In the genomic region with DNA sequence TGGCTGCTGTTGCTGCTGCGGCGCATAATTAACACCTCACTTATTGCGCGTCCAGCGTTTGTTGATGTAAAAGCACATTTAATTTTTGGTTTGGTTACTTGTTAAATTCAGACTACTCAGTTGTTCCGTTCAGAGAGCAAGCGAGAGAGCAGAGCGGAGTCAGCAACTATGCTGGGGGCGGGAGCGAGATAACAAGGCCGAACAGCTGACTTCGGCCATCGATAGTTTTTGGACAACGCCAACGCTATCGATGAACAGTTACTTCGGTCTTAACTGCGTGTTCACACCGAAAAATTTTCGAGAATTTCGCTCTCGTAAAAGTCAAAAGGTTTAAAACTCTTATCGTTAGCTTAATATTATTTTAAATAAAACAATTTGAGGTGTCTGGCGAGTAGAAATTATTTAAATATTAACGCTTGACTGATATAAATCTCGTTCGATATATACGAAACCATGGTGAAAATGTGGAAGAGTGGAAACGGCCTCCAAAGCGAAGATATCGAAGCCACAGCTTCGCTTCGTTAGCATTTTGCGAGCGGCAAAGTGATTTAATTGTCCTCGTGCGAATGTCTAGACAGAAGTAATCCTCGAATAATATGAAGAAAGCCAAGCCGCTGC, we compare ENCODE assay signal across 1 fruit fly cellular context.
TF ChIP-seq lines count a peak whose summit lies in the region.

A gene (minus strand): TSS at position 116 of the 618 bp plus-strand sequence.
A gene (plus strand): TSS at position 256 of the 618 bp plus-strand sequence.

TF ChIP-seq in whole organism, embryonic, 481 proteins besides CTCF, POLR2A, EP300 and RAD21 (continued from another document and continues in another):
- peak; percentile 91 for TF ChIP-seq CG16813 (GFP tag; IDR thresholded peaks at IDR 0.05; lab: Robert Waterston, UW; ENCODE audit: partially characterized antibody)
- TF ChIP-seq odd (GFP tag; optimal IDR thresholded peaks at IDR 0.05; lab: Kevin White, UChicago), result no peak
- peak; percentile 44 for TF ChIP-seq CG7556 (GFP tag; optimal IDR thresholded peaks at IDR 0.05; lab: Kevin White, UChicago)
- TF ChIP-seq CG3163 (GFP tag; optimal IDR thresholded peaks at IDR 0.05; lab: Kevin White, UChicago), result peak; percentile 24
- TF ChIP-seq ATbp (GFP tag; optimal IDR thresholded peaks at IDR 0.05; lab: Kevin White, UChicago), result no peak
- peak; percentile 32; the same call in 1 of the 2 replicates for TF ChIP-seq chm (GFP tag; IDR thresholded peaks at IDR 0.05; lab: Robert Waterston, UW)
- TF ChIP-seq phol (tag; optimal IDR thresholded peaks at IDR 0.05; lab: Kevin White, UChicago), result peak; percentile 84
- TF ChIP-seq BtbVII (GFP tag; optimal IDR thresholded peaks at IDR 0.05; lab: Kevin White, UChicago), result peak; percentile 36
- peak; percentile 26 for TF ChIP-seq pfk (GFP tag; optimal IDR thresholded peaks at IDR 0.05; lab: Kevin White, UChicago)
- TF ChIP-seq CG17912 (GFP tag; optimal IDR thresholded peaks at IDR 0.05; lab: Kevin White, UChicago), result no peak
- TF ChIP-seq CG8478 (optimal IDR thresholded peaks at IDR 0.05; lab: Kevin White, UChicago), result no peak
- peak; percentile 66 for TF ChIP-seq Aef1 (GFP tag; IDR thresholded peaks at IDR 0.05; lab: Robert Waterston, UW)
- TF ChIP-seq da (GFP tag; optimal IDR thresholded peaks at IDR 0.05; lab: Kevin White, UChicago), result no peak
- TF ChIP-seq CG34422 (GFP tag; IDR thresholded peaks at IDR 0.05; lab: Robert Waterston, UW), result no peak
- peak; percentile 60 for TF ChIP-seq tx (GFP tag; optimal IDR thresholded peaks at IDR 0.05; lab: Kevin White, UChicago)
- peak; percentile 42 for TF ChIP-seq twi (tag; optimal IDR thresholded peaks at IDR 0.05; lab: Kevin White, UChicago)
- TF ChIP-seq gt (GFP tag; IDR thresholded peaks at IDR 0.05; lab: Robert Waterston, UW), result no peak
- TF ChIP-seq gsb-n (tag; optimal IDR thresholded peaks at IDR 0.05; lab: Kevin White, UChicago), result peak; percentile 65
- no peak for TF ChIP-seq CG6854 (GFP tag; optimal IDR thresholded peaks at IDR 0.05; lab: Kevin White, UChicago)
- no peak for TF ChIP-seq CG6254 (GFP tag; optimal IDR thresholded peaks at IDR 0.05; lab: Kevin White, UChicago)
- TF ChIP-seq dmrt99B (tag; optimal IDR thresholded peaks at IDR 0.05; lab: Kevin White, UChicago), result peak; percentile 49
- no peak for TF ChIP-seq Asciz (GFP tag; optimal IDR thresholded peaks at IDR 0.05; lab: Kevin White, UChicago)
- no peak for TF ChIP-seq CG10462 (GFP tag; optimal IDR thresholded peaks at IDR 0.05; lab: Kevin White, UChicago)
- peak; percentile 64 for TF ChIP-seq al (GFP tag; IDR thresholded peaks at IDR 0.05; lab: Robert Waterston, UW)
- 0 out of 3 replicates have a peak, but pooled peaks have one; percentile 25 for TF ChIP-seq CG11093 (GFP tag; IDR thresholded peaks at IDR 0.05; lab: Robert Waterston, UW)
- peak; percentile 74 for TF ChIP-seq Max (GFP tag; optimal IDR thresholded peaks at IDR 0.05; lab: Kevin White, UChicago)
- TF ChIP-seq lbe (GFP tag; optimal IDR thresholded peaks at IDR 0.05; lab: Kevin White, UChicago), result peak; percentile 17
- no peak for TF ChIP-seq psq (GFP tag; optimal IDR thresholded peaks at IDR 0.05; lab: Kevin White, UChicago)
- TF ChIP-seq Bgb (GFP tag; IDR thresholded peaks at IDR 0.05; lab: Robert Waterston, UW; ENCODE audit: partially characterized antibody), result peak; percentile 86
- TF ChIP-seq CG9609 (GFP tag; optimal IDR thresholded peaks at IDR 0.05; lab: Kevin White, UChicago), result peak; percentile 20
- TF ChIP-seq Dip2 (GFP tag; IDR thresholded peaks at IDR 0.05; lab: Robert Waterston, UW), result no peak
- TF ChIP-seq CG8290 (GFP tag; optimal IDR thresholded peaks at IDR 0.05; lab: Kevin White, UChicago), result peak; percentile 45
- peak in 1 of 2 experiments; percentile 4 for TF ChIP-seq CG8290 (tag; optimal IDR thresholded peaks at IDR 0.05; lab: Kevin White, UChicago)
- no peak for TF ChIP-seq CG16779 (GFP tag; IDR thresholded peaks at IDR 0.05; lab: Robert Waterston, UW)
- TF ChIP-seq mirr (GFP tag; optimal IDR thresholded peaks at IDR 0.05; lab: Kevin White, UChicago), result peak; percentile 19
- TF ChIP-seq aop (GFP tag; IDR thresholded peaks at IDR 0.05; lab: Robert Waterston, UW), result no peak
- TF ChIP-seq CG1647 (GFP tag; optimal IDR thresholded peaks at IDR 0.05; lab: Kevin White, UChicago), result no peak
- TF ChIP-seq cg (GFP tag; optimal IDR thresholded peaks at IDR 0.05; lab: Kevin White, UChicago), result no peak
- peak; percentile 18; the same call in 1 of the 2 replicates for TF ChIP-seq CG32767 (GFP tag; IDR thresholded peaks at IDR 0.05; lab: Robert Waterston, UW)
- peak; percentile 97 for TF ChIP-seq BEAF-32 (GFP tag; optimal IDR thresholded peaks at IDR 0.05; lab: Kevin White, UChicago)
- peak; percentile 52; the same call in 1 of the 2 replicates for TF ChIP-seq CG8765 (GFP tag; IDR thresholded peaks at IDR 0.05; lab: Robert Waterston, UW)
- peak; percentile 12 for TF ChIP-seq gfzf (GFP tag; optimal IDR thresholded peaks at IDR 0.05; lab: Kevin White, UChicago)
- peak; percentile 62 for TF ChIP-seq CG10979 (tag; optimal IDR thresholded peaks at IDR 0.05; lab: Kevin White, UChicago)
- TF ChIP-seq row (GFP tag; IDR thresholded peaks at IDR 0.05; lab: Robert Waterston, UW), result peak; percentile 92
- TF ChIP-seq insv (GFP tag; optimal IDR thresholded peaks at IDR 0.05; lab: Kevin White, UChicago), result peak in 1 of 2 experiments; percentile 44
- TF ChIP-seq CG3407 (GFP tag; optimal IDR thresholded peaks at IDR 0.05; lab: Kevin White, UChicago), result peak; percentile 21
- peak; percentile 63 to 65 for TF ChIP-seq dpn (GFP tag; optimal IDR thresholded peaks at IDR 0.05; lab: Kevin White, UChicago)
- no peak for TF ChIP-seq CG11695 (GFP tag; IDR thresholded peaks at IDR 0.05; lab: Robert Waterston, UW)
- TF ChIP-seq CG12769 (tag; optimal IDR thresholded peaks at IDR 0.05; lab: Kevin White, UChicago), result no peak
- no peak for TF ChIP-seq Hr39 (optimal IDR thresholded peaks at IDR 0.05; lab: Kevin White, UChicago)
- TF ChIP-seq CG10959 (GFP tag; IDR thresholded peaks at IDR 0.05; lab: Robert Waterston, UW), result no peak
- peak; percentile 100 for TF ChIP-seq sug (tag; optimal IDR thresholded peaks at IDR 0.05; lab: Kevin White, UChicago)
- TF ChIP-seq ERR (GFP tag; optimal IDR thresholded peaks at IDR 0.05; lab: Kevin White, UChicago), result no peak
- TF ChIP-seq CG7987 (GFP tag; optimal IDR thresholded peaks at IDR 0.05; lab: Kevin White, UChicago), result peak; percentile 26
- TF ChIP-seq CG4854 (GFP tag; optimal IDR thresholded peaks at IDR 0.05; lab: Kevin White, UChicago), result peak; percentile 52
- TF ChIP-seq CG4730 (GFP tag; IDR thresholded peaks at IDR 0.05; lab: Robert Waterston, UW), result no peak
- TF ChIP-seq Ravus (GFP tag; IDR thresholded peaks at IDR 0.05; lab: Robert Waterston, UW), result no peak
- peak; percentile 30 for TF ChIP-seq CG1603 (tag; optimal IDR thresholded peaks at IDR 0.05; lab: Kevin White, UChicago)
- peak; percentile 78 for TF ChIP-seq CG13775 (GFP tag; optimal IDR thresholded peaks at IDR 0.05; lab: Kevin White, UChicago)
- peak; percentile 88 for TF ChIP-seq inv (GFP tag; IDR thresholded peaks at IDR 0.05; lab: Robert Waterston, UW; ENCODE audit: partially characterized antibody)
- TF ChIP-seq tap (tag; optimal IDR thresholded peaks at IDR 0.05; lab: Kevin White, UChicago), result no peak
- TF ChIP-seq nerfin-1 (tag; optimal IDR thresholded peaks at IDR 0.05; lab: Kevin White, UChicago), result peak; percentile 45
- TF ChIP-seq kay (GFP tag; optimal IDR thresholded peaks at IDR 0.05; lab: Kevin White, UChicago), result peak; percentile 8
- peak; percentile 71; the same call in 1 of the 2 replicates for TF ChIP-seq CG2129 (GFP tag; IDR thresholded peaks at IDR 0.05; lab: Robert Waterston, UW; ENCODE audit: partially characterized antibody)
- no peak for TF ChIP-seq CG7745 (tag; optimal IDR thresholded peaks at IDR 0.05; lab: Kevin White, UChicago)
- TF ChIP-seq schlank (tag; optimal IDR thresholded peaks at IDR 0.05; lab: Kevin White, UChicago), result no peak
- peak; percentile 21 for TF ChIP-seq CG16863 (GFP tag; optimal IDR thresholded peaks at IDR 0.05; lab: Kevin White, UChicago)
- no peak; the same call in 2 of the 3 replicates for TF ChIP-seq CG11560 (tag; IDR thresholded peaks at IDR 0.05; lab: Robert Waterston, UW)
- no peak for TF ChIP-seq Kr (GFP tag; optimal IDR thresholded peaks at IDR 0.05; lab: Kevin White, UChicago)
- TF ChIP-seq CG12104 (GFP tag; optimal IDR thresholded peaks at IDR 0.05; lab: Kevin White, UChicago), result no peak
- TF ChIP-seq corto (GFP tag; optimal IDR thresholded peaks at IDR 0.05; lab: Kevin White, UChicago), result peak; percentile 34
- TF ChIP-seq CG12236 (GFP tag; optimal IDR thresholded peaks at IDR 0.05; lab: Kevin White, UChicago), result no peak
- no peak for TF ChIP-seq CG10274 (GFP tag; optimal IDR thresholded peaks at IDR 0.05; lab: Kevin White, UChicago)
- TF ChIP-seq Ada2b (GFP tag; IDR thresholded peaks at IDR 0.05; lab: Robert Waterston, UW), result 0 out of 2 replicates have a peak, but pooled peaks have one; percentile 23
- TF ChIP-seq nerfin-2 (GFP tag; IDR thresholded peaks at IDR 0.05; lab: Robert Waterston, UW; ENCODE audit: partially characterized antibody), result peak; percentile 51
- TF ChIP-seq Dip3 (GFP tag; optimal IDR thresholded peaks at IDR 0.05; lab: Kevin White, UChicago), result peak; percentile 62
- TF ChIP-seq CG14965 (GFP tag; optimal IDR thresholded peaks at IDR 0.05; lab: Kevin White, UChicago; ENCODE audit: borderline replicate concordance), result no peak
- TF ChIP-seq crol (GFP tag; IDR thresholded peaks at IDR 0.05; lab: Robert Waterston, UW), result no peak
- TF ChIP-seq CG6791 (GFP tag; IDR thresholded peaks at IDR 0.05; lab: Robert Waterston, UW; ENCODE audit: partially characterized antibody), result peak; percentile 75
- TF ChIP-seq Med (GFP tag; lab: Kevin White, UChicago), result peak; percentile 83
- no peak for TF ChIP-seq yki (optimal IDR thresholded peaks at IDR 0.05; lab: Kevin White, UChicago)
- no peak for TF ChIP-seq CG6813 (GFP tag; optimal IDR thresholded peaks at IDR 0.05; lab: Kevin White, UChicago)
- peak; percentile 71 for TF ChIP-seq CG34224 (GFP tag; IDR thresholded peaks at IDR 0.05; lab: Robert Waterston, UW; ENCODE audit: partially characterized antibody)
- no peak for TF ChIP-seq tio (GFP tag; optimal IDR thresholded peaks at IDR 0.05; lab: Kevin White, UChicago)
- TF ChIP-seq stc (GFP tag; IDR thresholded peaks at IDR 0.05; lab: Robert Waterston, UW), result no peak
- peak; percentile 56 for TF ChIP-seq MESR4 (GFP tag; optimal IDR thresholded peaks at IDR 0.05; lab: Kevin White, UChicago)
- no peak for TF ChIP-seq CG30431 (GFP tag; optimal IDR thresholded peaks at IDR 0.05; lab: Kevin White, UChicago)
- no peak for TF ChIP-seq CG15479 (GFP tag; optimal IDR thresholded peaks at IDR 0.05; lab: Kevin White, UChicago)
- TF ChIP-seq cato (GFP tag; optimal IDR thresholded peaks at IDR 0.05; lab: Kevin White, UChicago; ENCODE audit: borderline replicate concordance), result no peak
- peak; percentile 71 for TF ChIP-seq Ptx1 (GFP tag; IDR thresholded peaks at IDR 0.05; lab: Robert Waterston, UW)
- 0 out of 3 replicates have a peak, but pooled peaks have one; percentile 42 for TF ChIP-seq ase (GFP tag; IDR thresholded peaks at IDR 0.05; lab: Robert Waterston, UW)
- TF ChIP-seq Camta (GFP tag; optimal IDR thresholded peaks at IDR 0.05; lab: Kevin White, UChicago), result peak; percentile 69
- peak; percentile 85; the same call in 3 of the 4 replicates for TF ChIP-seq chinmo (GFP tag; IDR thresholded peaks at IDR 0.05; lab: Robert Waterston, UW; ENCODE audit: partially characterized antibody)
- TF ChIP-seq CG3065 (GFP tag; optimal IDR thresholded peaks at IDR 0.05; lab: Kevin White, UChicago), result peak; percentile 4
- TF ChIP-seq Lim3 (GFP tag; IDR thresholded peaks at IDR 0.05; lab: Robert Waterston, UW), result no peak
- TF ChIP-seq CG16815 (GFP tag; optimal IDR thresholded peaks at IDR 0.05; lab: Kevin White, UChicago), result peak; percentile 19
- TF ChIP-seq CG32772 (GFP tag; IDR thresholded peaks at IDR 0.05; lab: Robert Waterston, UW), result peak; percentile 55; the same call in 1 of the 2 replicates
- no peak for TF ChIP-seq Side (GFP tag; optimal IDR thresholded peaks at IDR 0.05; lab: Kevin White, UChicago)
- no peak for TF ChIP-seq NFAT (GFP tag; IDR thresholded peaks at IDR 0.05; lab: Robert Waterston, UW)
- TF ChIP-seq CG30403 (GFP tag; optimal IDR thresholded peaks at IDR 0.05; lab: Kevin White, UChicago), result peak; percentile 79
- no peak for TF ChIP-seq Jarid2 (GFP tag; optimal IDR thresholded peaks at IDR 0.05; lab: Kevin White, UChicago)
- peak; percentile 57 for TF ChIP-seq MBD-R2 (GFP tag; IDR thresholded peaks at IDR 0.05; lab: Robert Waterston, UW)
- TF ChIP-seq CG11696 (GFP tag; IDR thresholded peaks at IDR 0.05; lab: Robert Waterston, UW), result no peak
- peak; percentile 28; the same call in 1 of the 2 replicates for TF ChIP-seq CG1024 (GFP tag; IDR thresholded peaks at IDR 0.05; lab: Robert Waterston, UW)
- TF ChIP-seq CG42726 (GFP tag; IDR thresholded peaks at IDR 0.05; lab: Robert Waterston, UW; ENCODE audit: partially characterized antibody), result 0 out of 2 replicates have a peak, but pooled peaks have one; percentile 53
- TF ChIP-seq Neu2 (GFP tag; optimal IDR thresholded peaks at IDR 0.05; lab: Kevin White, UChicago; ENCODE audit: borderline replicate concordance), result no peak
- TF ChIP-seq zfh2 (GFP tag; optimal IDR thresholded peaks at IDR 0.05; lab: Kevin White, UChicago), result peak; percentile 68
- TF ChIP-seq CG17612 (GFP tag; IDR thresholded peaks at IDR 0.05; lab: Robert Waterston, UW), result no peak
- peak; percentile 78 for TF ChIP-seq Dref (GFP tag; IDR thresholded peaks at IDR 0.05; lab: Robert Waterston, UW)
- no peak for TF ChIP-seq CG6765 (GFP tag; optimal IDR thresholded peaks at IDR 0.05; lab: Kevin White, UChicago)
- peak; percentile 76 for TF ChIP-seq CG2712 (tag; optimal IDR thresholded peaks at IDR 0.05; lab: Kevin White, UChicago)
- no peak for TF ChIP-seq gce (GFP tag; IDR thresholded peaks at IDR 0.05; lab: Robert Waterston, UW)
- TF ChIP-seq org-1 (GFP tag; optimal IDR thresholded peaks at IDR 0.05; lab: Kevin White, UChicago), result peak; percentile 4
- peak; percentile 88 for TF ChIP-seq HLH4C (GFP tag; IDR thresholded peaks at IDR 0.05; lab: Robert Waterston, UW; ENCODE audit: partially characterized antibody)
- no peak for TF ChIP-seq Optix (GFP tag; IDR thresholded peaks at IDR 0.05; lab: Robert Waterston, UW)
- peak; percentile 58 for TF ChIP-seq CG11085 (GFP tag; IDR thresholded peaks at IDR 0.05; lab: Robert Waterston, UW)
- no peak for TF ChIP-seq otp (GFP tag; IDR thresholded peaks at IDR 0.05; lab: Robert Waterston, UW)
- no peak; the same call in 1 of the 2 replicates for TF ChIP-seq CG9215 (GFP tag; IDR thresholded peaks at IDR 0.05; lab: Robert Waterston, UW)
- TF ChIP-seq CG4328 (GFP tag; optimal IDR thresholded peaks at IDR 0.05; lab: Kevin White, UChicago), result no peak
- TF ChIP-seq HLH54F (GFP tag; optimal IDR thresholded peaks at IDR 0.05; lab: Kevin White, UChicago), result peak; percentile 55
- TF ChIP-seq CG11723 (GFP tag; optimal IDR thresholded peaks at IDR 0.05; lab: Kevin White, UChicago), result peak; percentile 35
